Worm (Caenorhabditis elegans) whole organism, young adult: ENCODE data around the gene trpl-5.

ENCODE experiments used
- F23B12.7 ChIP-seq: sonication (generic microtip); optimal IDR thresholded peaks from 2 replicates; lab custom pipeline; 2017; ENCODE audit warnings: missing genetic modification characterization, mild to moderate bottlenecking, missing compliant biosample characterization, antibody characterized with exemption, moderate library complexity; ENCODE audit not compliant: insufficient read depth
- F49E8.2 ChIP-seq: sonication (generic microtip); optimal IDR thresholded peaks from 3 replicates; lab custom pipeline; 2017; ENCODE audit warnings: missing genetic modification characterization, mild to moderate bottlenecking, missing compliant biosample characterization, antibody characterized with exemption, moderate library complexity; ENCODE audit not compliant: insufficient read depth
- Y53F4B.3 ChIP-seq: fragments of 200-800 bp; sonication (Bioruptor generic); IDR thresholded peaks from 2 replicates; pipeline ENCODE4 v1.3.6; 2022; ENCODE audit warnings: missing genetic modification reagents, missing genetic modification characterization, missing compliant biosample characterization
- cebp-2 ChIP-seq: fragments of 200-800 bp; sonication (Bioruptor generic); IDR thresholded peaks from 2 replicates; pipeline ENCODE4 v1.3.6; 2022; ENCODE audit warnings: missing genetic modification characterization, missing compliant biosample characterization
- ceh-79 ChIP-seq: sonication (generic microtip); optimal IDR thresholded peaks from 2 replicates; lab custom pipeline; 2017; ENCODE audit warnings: mild to moderate bottlenecking, missing genetic modification characterization, missing compliant biosample characterization
- dpl-1 ChIP-seq: fragments of 150-350 bp; optimal IDR thresholded peaks from 2 replicates; lab custom pipeline; 2014; ENCODE audit warnings: missing biosample characterization, missing genetic modification reagents, missing genetic modification characterization
- ekl-4 ChIP-seq: fragments of 200-800 bp; sonication (Bioruptor generic); IDR thresholded peaks from 2 replicates; pipeline ENCODE4 v1.3.6; 2022; ENCODE audit warnings: missing genetic modification reagents, missing genetic modification characterization, missing compliant biosample characterization
- madf-6 ChIP-seq: fragments of 200-800 bp; sonication (Bioruptor generic); IDR thresholded peaks from 2 replicates; pipeline ENCODE4 v1.3.6; 2022; ENCODE audit warnings: missing genetic modification reagents, missing genetic modification characterization, missing compliant biosample characterization
- nhr-80 ChIP-seq: sonication (generic microtip); optimal IDR thresholded peaks from 2 replicates; lab custom pipeline; 2016; ENCODE audit warnings: missing genetic modification characterization, missing compliant biosample characterization
- pha-4 ChIP-seq: fragments of 150-350 bp; sonication (generic microtip); optimal IDR thresholded peaks from 2 replicates; lab custom pipeline; 2014; ENCODE audit warnings: missing biosample characterization, missing genetic modification reagents, missing genetic modification characterization
- rec-8 ChIP-seq, 2 experiments: sonication (generic microtip); optimal IDR thresholded peaks; 2 replicates each; lab custom pipeline; 2016; ENCODE audit warnings: mild to moderate bottlenecking in 2 of 2, missing genetic modification characterization in 2 of 2, missing genetic modification reagents in 2 of 2, missing genotype in 2 of 2, missing biosample characterization in 1 of 2, missing compliant biosample characterization in 1 of 2, moderate library complexity in 1 of 2
- snpc-4 ChIP-seq, 5 experiments: fragments of 150-350 bp in 1 of 5; sonication (generic microtip) in 4 of 5; optimal IDR thresholded peaks; 2 replicates each; lab custom pipeline; 2014 to 2018; ENCODE audit warnings: missing genetic modification characterization in 5 of 5, missing biosample characterization in 3 of 5, antibody characterized with exemption in 2 of 5, mild to moderate bottlenecking in 2 of 5, missing compliant biosample characterization in 2 of 5, missing genotype in 2 of 5, moderate library complexity in 2 of 5, missing genetic modification reagents in 1 of 5
- unc-62 ChIP-seq: fragments of 150-350 bp; optimal IDR thresholded peaks from 2 replicates; lab custom pipeline; 2014; ENCODE audit warnings: missing biosample characterization, missing genetic modification reagents, missing genetic modification characterization

- TF ChIP-seq dpl-1 (GFP tag; lab: Kevin White, UChicago) (no peak), F23B12.7 (tag; lab: Kevin White, UChicago) (no peak), cebp-2 (GFP tag; lab: Robert Waterston, UW) (no peak), pha-4 (tag; lab: Kevin White, UChicago) (no peak), Y53F4B.3 (GFP tag; lab: Robert Waterston, UW) (no peak), F49E8.2 (no peak), madf-6 (GFP tag; lab: Robert Waterston, UW) (no peak), rec-8 (tag; optimal IDR thresholded peaks at IDR 0.05; lab: Kevin White, UChicago) (no peak), snpc-4 (GFP tag; optimal IDR thresholded peaks at IDR 0.05; lab: Kevin White, UChicago) (no peak), snpc-4 (tag; optimal IDR thresholded peaks at IDR 0.05; lab: Kevin White, UChicago) (no peak), ekl-4 (no peak), unc-62 (GFP tag; lab: Kevin White, UChicago) (no peak), nhr-80 (no peak), ceh-79 (tag; lab: Kevin White, UChicago) (no peak)
Measured at ce11 chrII:2130770-2131169, 40.3 kb upstream of the trpl-5 start, which contains the start of gene sdz-28.
